Fruit fly (Drosophila melanogaster) whole organism, embryonic: ENCODE data around the gene CG13084.

Experiments used
- Adf1 ChIP-seq: fragments of 200-800 bp; sonication (Bioruptor generic); IDR thresholded peaks from 2 replicates; pipeline ENCODE4 v1.3.6; 2022; ENCODE audit warnings: missing biosample characterization, missing genetic modification characterization
- CG10267 ChIP-seq: fragments of 200-800 bp; sonication (Bioruptor generic); optimal IDR thresholded peaks from 2 replicates; lab custom pipeline; 2018; ENCODE audit warnings: missing biosample characterization, mild to moderate bottlenecking, missing genetic modification characterization, moderate library complexity
- CG10431 ChIP-seq: fragments of 200-800 bp; sonication (Bioruptor generic); optimal IDR thresholded peaks from 3 replicates; lab custom pipeline; 2018; ENCODE audit warnings: missing biosample characterization, mild to moderate bottlenecking, missing genetic modification characterization
- CG13287 ChIP-seq: fragments of 200-800 bp; sonication (Bioruptor generic); IDR thresholded peaks from 2 replicates; pipeline ENCODE4 v1.3.6; 2022; ENCODE audit warnings: missing biosample characterization, missing genetic modification characterization; ENCODE audit not compliant: partially characterized antibody
- CG14860 ChIP-seq: fragments of 200-800 bp; sonication (Bioruptor generic); IDR thresholded peaks from 3 replicates; pipeline ENCODE4 v1.3.6; 2022; ENCODE audit warnings: missing biosample characterization, missing genetic modification characterization; ENCODE audit not compliant: partially characterized antibody
- CG15479 ChIP-seq: fragments of 200-800 bp; sonication (Bioruptor generic); optimal IDR thresholded peaks from 3 replicates; lab custom pipeline; 2019; ENCODE audit warnings: missing biosample characterization, mild to moderate bottlenecking, missing genetic modification characterization, moderate library complexity
- CG16863 ChIP-seq: fragments of 200-800 bp; sonication (Bioruptor generic); optimal IDR thresholded peaks from 3 replicates; lab custom pipeline; 2016; ENCODE audit warnings: missing biosample characterization, missing genetic modification characterization
- CG17568 ChIP-seq: fragments of 200-800 bp; sonication (Bioruptor generic); optimal IDR thresholded peaks from 2 replicates; lab custom pipeline; 2018; ENCODE audit warnings: missing biosample characterization, mild to moderate bottlenecking, missing genetic modification characterization, moderate library complexity
- CG17829 ChIP-seq: fragments of 200-800 bp; optimal IDR thresholded peaks from 2 replicates; lab custom pipeline; 2019; ENCODE audit warnings: missing biosample characterization, mild to moderate bottlenecking, missing genetic modification characterization, moderate library complexity
- CG2120 ChIP-seq: fragments of 200-800 bp; sonication (Bioruptor generic); optimal IDR thresholded peaks from 3 replicates; lab custom pipeline; 2016; ENCODE audit warnings: missing biosample characterization, missing genetic modification characterization
- CG2129 ChIP-seq: fragments of 200-800 bp; sonication (Bioruptor generic); IDR thresholded peaks from 2 replicates; pipeline ENCODE4 v1.3.6; 2022; ENCODE audit warnings: missing biosample characterization, missing genetic modification characterization; ENCODE audit not compliant: partially characterized antibody
- CG32532 ChIP-seq: fragments of 200-800 bp; sonication (Bioruptor generic); IDR thresholded peaks from 2 replicates; pipeline ENCODE4 v1.3.6; 2022; ENCODE audit warnings: missing biosample characterization, missing genetic modification characterization
- CG3281 ChIP-seq: fragments of 200-800 bp; sonication (Bioruptor generic); optimal IDR thresholded peaks from 3 replicates; lab custom pipeline; 2017; ENCODE audit warnings: missing biosample characterization, mild to moderate bottlenecking, missing genetic modification characterization
- CG42726 ChIP-seq: fragments of 200-800 bp; sonication (Bioruptor generic); IDR thresholded peaks from 2 replicates; pipeline ENCODE4 v1.3.6; 2022; ENCODE audit warnings: missing biosample characterization, missing genetic modification characterization; ENCODE audit not compliant: partially characterized antibody
- CG4820 ChIP-seq: fragments of 200-800 bp; sonication (Bioruptor generic); optimal IDR thresholded peaks from 3 replicates; lab custom pipeline; 2016; ENCODE audit warnings: missing biosample characterization, missing genetic modification characterization
- CG5953 ChIP-seq: fragments of 200-800 bp; sonication (Bioruptor generic); IDR thresholded peaks from 2 replicates; pipeline ENCODE4 v1.3.6; 2022; ENCODE audit warnings: missing biosample characterization, missing genetic modification characterization
- CG7963 ChIP-seq: fragments of 200-800 bp; sonication (Bioruptor generic); IDR thresholded peaks from 3 replicates; pipeline ENCODE4 v1.3.6; 2022; ENCODE audit warnings: missing biosample characterization, missing genetic modification characterization; ENCODE audit not compliant: partially characterized antibody
- CG8944 ChIP-seq: fragments of 200-800 bp; sonication (Bioruptor generic); optimal IDR thresholded peaks from 3 replicates; lab custom pipeline; 2016; ENCODE audit warnings: missing biosample characterization, missing genetic modification characterization
- CG9727 ChIP-seq: fragments of 200-800 bp; sonication (Bioruptor generic); optimal IDR thresholded peaks from 3 replicates; lab custom pipeline; 2017; ENCODE audit warnings: missing biosample characterization, mild to moderate bottlenecking, missing genetic modification characterization
- CG9797 ChIP-seq: fragments of 200-800 bp; sonication (Bioruptor generic); optimal IDR thresholded peaks from 3 replicates; lab custom pipeline; 2018; ENCODE audit warnings: missing biosample characterization, mild to moderate bottlenecking, missing genetic modification characterization
- CTCF ChIP-seq: fragments of 200-800 bp; sonication (Bioruptor generic); optimal IDR thresholded peaks from 2 replicates; lab custom pipeline; 2017; ENCODE audit warnings: missing biosample characterization, mild to moderate bottlenecking, missing genetic modification characterization, moderate library complexity
- Camta ChIP-seq: fragments of 200-800 bp; sonication (Bioruptor generic); optimal IDR thresholded peaks from 2 replicates; lab custom pipeline; 2016; ENCODE audit warnings: missing biosample characterization, missing genetic modification characterization
- CoRest ChIP-seq: fragments of 200-800 bp; sonication (Bioruptor generic); optimal IDR thresholded peaks from 3 replicates; lab custom pipeline; 2018; ENCODE audit warnings: missing biosample characterization, mild to moderate bottlenecking, missing genetic modification characterization, moderate library complexity
- Gug ChIP-seq: fragments of 200-800 bp; sonication (Bioruptor generic); IDR thresholded peaks from 4 replicates; pipeline ENCODE4 v1.3.6; 2022; ENCODE audit warnings: missing biosample characterization, missing genetic modification characterization
- Hr78 ChIP-seq, 2 experiments: fragments of 200-800 bp in 1 of 2; fragments of >200 bp in 1 of 2; sonication (Bioruptor generic) in 1 of 2; optimal IDR thresholded peaks; 2 replicates each; lab custom pipeline; 2017 to 2019; ENCODE audit warnings: missing biosample characterization in 2 of 2, missing genetic modification characterization in 2 of 2, mild to moderate bottlenecking in 1 of 2, moderate library complexity in 1 of 2
- Med ChIP-seq: fragments of 200-800 bp; sonication (Bioruptor generic); peaks from one replicate; lab custom pipeline; 2016; ENCODE audit warnings: missing biosample characterization, missing genetic modification characterization, mild to moderate bottlenecking, inconsistent platforms, moderate library complexity
- Nf-YB ChIP-seq: fragments of 200-800 bp; sonication (Bioruptor generic); optimal IDR thresholded peaks from 3 replicates; lab custom pipeline; 2019; ENCODE audit warnings: missing biosample characterization, mild to moderate bottlenecking, missing genetic modification characterization, moderate library complexity
- NfI ChIP-seq: fragments of 200-800 bp; sonication (Bioruptor generic); optimal IDR thresholded peaks from 3 replicates; lab custom pipeline; 2018; ENCODE audit warnings: missing biosample characterization, mild to moderate bottlenecking, missing genetic modification characterization, moderate library complexity
- Rfx ChIP-seq: fragments of 200-800 bp; sonication (Bioruptor generic); IDR thresholded peaks from 2 replicates; pipeline ENCODE4 v1.3.6; 2022; ENCODE audit warnings: missing biosample characterization, missing genetic modification characterization
- Scr ChIP-seq: fragments of 200-800 bp; sonication (Bioruptor generic); IDR thresholded peaks from 2 replicates; pipeline ENCODE4 v1.3.6; 2022; ENCODE audit warnings: missing biosample characterization, missing genetic modification characterization; ENCODE audit not compliant: partially characterized antibody
- Sin3A ChIP-seq: fragments of >200 bp; optimal IDR thresholded peaks from 2 replicates; lab custom pipeline; 2018
- Sry-β ChIP-seq: fragments of 200-800 bp; sonication (Bioruptor generic); optimal IDR thresholded peaks from 2 replicates; lab custom pipeline; 2018; ENCODE audit warnings: missing biosample characterization, mild to moderate bottlenecking, missing genetic modification characterization, moderate library complexity
- YL-1 ChIP-seq: fragments of 200-800 bp; sonication (Bioruptor generic); optimal IDR thresholded peaks from 3 replicates; lab custom pipeline; 2017; ENCODE audit warnings: missing biosample characterization, mild to moderate bottlenecking, missing genetic modification characterization
- bab2 ChIP-seq: fragments of 200-800 bp; sonication (Bioruptor generic); optimal IDR thresholded peaks from 2 replicates; lab custom pipeline; 2016; ENCODE audit warnings: missing biosample characterization, missing genetic modification characterization
- chif ChIP-seq, 2 experiments: fragments of 200-800 bp; sonication (Bioruptor generic); optimal IDR thresholded peaks; 3 replicates each; lab custom pipeline; 2016; ENCODE audit warnings: missing biosample characterization in 2 of 2, missing genetic modification characterization in 2 of 2
- chinmo ChIP-seq: fragments of 200-800 bp; sonication (Bioruptor generic); IDR thresholded peaks from 4 replicates; pipeline ENCODE4 v1.3.6; 2022; ENCODE audit warnings: missing biosample characterization, missing genetic modification characterization; ENCODE audit not compliant: partially characterized antibody
- crol ChIP-seq: fragments of 200-800 bp; sonication (Bioruptor generic); IDR thresholded peaks from 2 replicates; pipeline ENCODE4 v1.3.6; 2022; ENCODE audit warnings: missing biosample characterization, missing genetic modification characterization
- dpn ChIP-seq, 2 experiments: fragments of 200-800 bp; sonication (Bioruptor generic); optimal IDR thresholded peaks; 3 replicates each; lab custom pipeline; 2016; ENCODE audit warnings: missing biosample characterization in 2 of 2, missing genetic modification characterization in 2 of 2
- gem ChIP-seq: fragments of 200-800 bp; sonication (Bioruptor generic); optimal IDR thresholded peaks from 2 replicates; lab custom pipeline; 2019; ENCODE audit warnings: missing biosample characterization, mild to moderate bottlenecking, missing genetic modification characterization, moderate library complexity
- insv ChIP-seq, 2 experiments: fragments of 200-800 bp; sonication (Bioruptor generic); optimal IDR thresholded peaks; 3 replicates each; lab custom pipeline; 2016 to 2018; ENCODE audit warnings: missing biosample characterization in 2 of 2, missing genetic modification characterization in 2 of 2
- lilli ChIP-seq: fragments of 200-800 bp; sonication (Bioruptor generic); optimal IDR thresholded peaks from 3 replicates; lab custom pipeline; 2016; ENCODE audit warnings: missing biosample characterization, missing genetic modification characterization
- pho ChIP-seq: fragments of 200-800 bp; sonication (Bioruptor generic); optimal IDR thresholded peaks from 2 replicates; lab custom pipeline; 2016; ENCODE audit warnings: missing biosample characterization, missing genetic modification characterization
- scrt ChIP-seq: fragments of 200-800 bp; sonication (Bioruptor generic); optimal IDR thresholded peaks from 2 replicates; lab custom pipeline; 2018; ENCODE audit warnings: missing biosample characterization, mild to moderate bottlenecking, missing genetic modification characterization, moderate library complexity
- sd ChIP-seq: fragments of 200-800 bp; sonication (Bioruptor generic); optimal IDR thresholded peaks from 3 replicates; lab custom pipeline; 2018; ENCODE audit warnings: missing biosample characterization, mild to moderate bottlenecking, missing genetic modification characterization, moderate library complexity
- shn ChIP-seq: fragments of 200-800 bp; sonication (Bioruptor generic); optimal IDR thresholded peaks from 3 replicates; lab custom pipeline; 2016; ENCODE audit warnings: missing biosample characterization, missing genetic modification characterization
- so ChIP-seq: fragments of 200-800 bp; sonication (Bioruptor generic); IDR thresholded peaks from 3 replicates; pipeline ENCODE4 v1.3.6; 2022; ENCODE audit warnings: missing biosample characterization, missing genetic modification characterization
- sob ChIP-seq: fragments of 200-800 bp; sonication (Bioruptor generic); IDR thresholded peaks from 2 replicates; pipeline ENCODE4 v1.3.6; 2022; ENCODE audit warnings: missing biosample characterization, missing genetic modification characterization
- vnd ChIP-seq: fragments of 200-800 bp; sonication (Bioruptor generic); IDR thresholded peaks from 3 replicates; pipeline ENCODE4 v1.3.6; 2022; ENCODE audit warnings: missing biosample characterization, missing genetic modification characterization; ENCODE audit not compliant: partially characterized antibody
- z ChIP-seq: fragments of 200-800 bp; sonication (Bioruptor generic); IDR thresholded peaks from 3 replicates; pipeline ENCODE4 v1.3.6; 2022; ENCODE audit warnings: missing biosample characterization, missing genetic modification characterization
- zfh2 ChIP-seq: fragments of 200-800 bp; sonication (Bioruptor generic); optimal IDR thresholded peaks from 2 replicates; lab custom pipeline; 2016; ENCODE audit warnings: missing biosample characterization, missing genetic modification characterization

CG13084 gene

dm6 chr2L:19508361-19508918 is 23.7 kb downstream of the CG13084 start, which contains the start of gene cyst (continued):
- TF ChIP-seq CG3281 (GFP tag; lab: Kevin White, UChicago) (peak; percentile 31), scrt (peak; percentile 93), gem (no peak), CG5953 (GFP tag; lab: Robert Waterston, UW) (no peak), CG10431 (GFP tag; lab: Kevin White, UChicago) (no peak), CG15479 (GFP tag; lab: Kevin White, UChicago) (peak; percentile 61), zfh2 (peak; percentile 62), crol (GFP tag; lab: Robert Waterston, UW) (peak; percentile 72), Rfx (GFP tag; lab: Robert Waterston, UW) (peak; percentile 68), Gug (no peak; the same call in 3 of the 4 replicates), sob (peak; percentile 62), Camta (peak; percentile 49), Scr (peak; percentile 97), YL-1 (GFP tag; lab: Kevin White, UChicago) (peak; percentile 91), Adf1 (GFP tag; lab: Robert Waterston, UW) (peak; percentile 23; the same call in 1 of the 2 replicates), CG8944 (GFP tag; lab: Kevin White, UChicago) (peak; percentile 3), CG4820 (GFP tag; lab: Kevin White, UChicago) (peak; percentile 12), Nf-YB (GFP tag; lab: Kevin White, UChicago) (no peak), CG9727 (peak; percentile 12), CG13287 (GFP tag; lab: Robert Waterston, UW) (peak; percentile 92), dpn (GFP tag; optimal IDR thresholded peaks at IDR 0.05; lab: Kevin White, UChicago) (peak; percentile 39 to 54), CG14860 (GFP tag; lab: Robert Waterston, UW) (peak; percentile 96), z (GFP tag; lab: Robert Waterston, UW) (no peak), CoRest (tag; lab: Kevin White, UChicago) (peak; percentile 60), CG2120 (GFP tag; lab: Kevin White, UChicago) (peak; percentile 69), Med (peak; percentile 90), lilli (GFP tag; lab: Kevin White, UChicago) (peak; percentile 53), CG17829 (tag; lab: Kevin White, UChicago) (peak; percentile 57), vnd (GFP tag; lab: Robert Waterston, UW) (peak; percentile 97), Sry-β (GFP tag; lab: Kevin White, UChicago) (peak; percentile 2), CG17568 (GFP tag; lab: Kevin White, UChicago) (no peak), CTCF (GFP tag; lab: Kevin White, UChicago) (peak; percentile 18), CG9797 (GFP tag; lab: Kevin White, UChicago) (peak; percentile 93), CG2129 (GFP tag; lab: Robert Waterston, UW) (peak; percentile 92), CG32532 (GFP tag; lab: Robert Waterston, UW) (peak; percentile 40), CG16863 (GFP tag; lab: Kevin White, UChicago) (peak; percentile 61), shn (GFP tag; lab: Kevin White, UChicago) (peak; percentile 2), chinmo (GFP tag; lab: Robert Waterston, UW) (peak; percentile 90), insv (GFP tag; optimal IDR thresholded peaks at IDR 0.05; lab: Kevin White, UChicago) (peak in 1 of 2 experiments; percentile 39), NfI (GFP tag; lab: Kevin White, UChicago) (peak; percentile 24), so (no peak), CG7963 (GFP tag; lab: Robert Waterston, UW) (peak; percentile 95), CG42726 (GFP tag; lab: Robert Waterston, UW) (peak; percentile 97), bab2 (GFP tag; lab: Kevin White, UChicago) (peak; percentile 13), chif (GFP tag; optimal IDR thresholded peaks at IDR 0.05; lab: Kevin White, UChicago) (no peak), CG10267 (tag; lab: Kevin White, UChicago) (peak; percentile 95), Hr78 (GFP tag; optimal IDR thresholded peaks at IDR 0.05; lab: Kevin White, UChicago) (no peak), sd (tag; lab: Kevin White, UChicago) (peak; percentile 64), pho (GFP tag; lab: Kevin White, UChicago) (peak; percentile 43), Sin3A (peak; percentile 97)
